Fruit fly (Drosophila melanogaster) whole organism, embryonic: ENCODE measurements around the gene CG2839.

Experiments used
- CG1602 ChIP-seq: fragments of 200-800 bp; sonication (Bioruptor generic); optimal IDR thresholded peaks from 3 replicates; lab custom pipeline; 2016; ENCODE audit warnings: missing biosample characterization, missing genetic modification characterization
- CG18262 ChIP-seq: fragments of 200-800 bp; optimal IDR thresholded peaks from 3 replicates; lab custom pipeline; 2019; ENCODE audit warnings: missing biosample characterization, mild to moderate bottlenecking, missing genetic modification characterization, moderate library complexity
- Gsc ChIP-seq: fragments of 200-800 bp; sonication (Bioruptor generic); IDR thresholded peaks from 2 replicates; pipeline ENCODE4 v1.3.6; 2022; ENCODE audit warnings: missing biosample characterization, missing genetic modification characterization
- Pdp1 ChIP-seq, 2 experiments: fragments of 200-800 bp; sonication (Bioruptor generic); optimal IDR thresholded peaks; 3 replicates each; lab custom pipeline; 2016; ENCODE audit warnings: missing biosample characterization in 2 of 2, missing genetic modification characterization in 2 of 2, mild to moderate bottlenecking in 1 of 2, moderate library complexity in 1 of 2
- Usf ChIP-seq: fragments of 200-800 bp; sonication (Bioruptor generic); optimal IDR thresholded peaks from 2 replicates; lab custom pipeline; 2017; ENCODE audit warnings: missing genotype, missing biosample characterization, missing genetic modification characterization
- chinmo ChIP-seq: fragments of 200-800 bp; sonication (Bioruptor generic); IDR thresholded peaks from 4 replicates; pipeline ENCODE4 v1.3.6; 2022; ENCODE audit warnings: missing biosample characterization, missing genetic modification characterization; ENCODE audit not compliant: partially characterized antibody
- crc ChIP-seq: fragments of 200-800 bp; sonication (Bioruptor generic); optimal IDR thresholded peaks from 2 replicates; lab custom pipeline; 2016; ENCODE audit warnings: missing biosample characterization, missing genetic modification characterization
- da ChIP-seq: fragments of 200-800 bp; sonication (Bioruptor generic); optimal IDR thresholded peaks from 2 replicates; lab custom pipeline; 2016; ENCODE audit warnings: missing biosample characterization, missing genetic modification characterization
- dpn ChIP-seq, 2 experiments: fragments of 200-800 bp; sonication (Bioruptor generic); optimal IDR thresholded peaks; 3 replicates each; lab custom pipeline; 2016; ENCODE audit warnings: missing biosample characterization in 2 of 2, missing genetic modification characterization in 2 of 2
- esg ChIP-seq: fragments of 200-800 bp; sonication (Bioruptor generic); conservative IDR thresholded peaks from 2 replicates; pipeline ENCODE4 v1.3.6; 2022; ENCODE audit warnings: missing biosample characterization, missing genetic modification characterization
- luna ChIP-seq: fragments of 200-800 bp; sonication (Bioruptor generic); optimal IDR thresholded peaks from 2 replicates; lab custom pipeline; 2016; ENCODE audit warnings: missing biosample characterization, missing genetic modification characterization
- nmo ChIP-seq: fragments of 200-800 bp; sonication (Bioruptor generic); optimal IDR thresholded peaks from 2 replicates; lab custom pipeline; 2018; ENCODE audit warnings: missing biosample characterization, mild to moderate bottlenecking, missing genetic modification characterization, moderate library complexity
- pfk ChIP-seq: fragments of 200-800 bp; sonication (Bioruptor generic); optimal IDR thresholded peaks from 2 replicates; lab custom pipeline; 2018; ENCODE audit warnings: missing biosample characterization, mild to moderate bottlenecking, missing genetic modification characterization, moderate library complexity

- TF ChIP-seq Gsc (GFP tag; lab: Robert Waterston, UW), result no peak
- TF ChIP-seq chinmo (GFP tag; lab: Robert Waterston, UW), result no peak
- TF ChIP-seq luna (GFP tag; lab: Kevin White, UChicago), result no peak
- TF ChIP-seq CG1602 (GFP tag; lab: Kevin White, UChicago), result no peak
- TF ChIP-seq Pdp1 (GFP tag; optimal IDR thresholded peaks at IDR 0.05; lab: Kevin White, UChicago), result no peak
- TF ChIP-seq dpn (GFP tag; optimal IDR thresholded peaks at IDR 0.05; lab: Kevin White, UChicago), result no peak
- TF ChIP-seq esg (GFP tag; lab: Robert Waterston, UW), result no peak
- no peak for TF ChIP-seq CG18262 (tag; lab: Kevin White, UChicago)
- no peak for TF ChIP-seq da (GFP tag; lab: Kevin White, UChicago)
- no peak for TF ChIP-seq pfk (GFP tag; lab: Kevin White, UChicago)
- TF ChIP-seq crc (GFP tag; lab: Kevin White, UChicago), result no peak
- no peak for TF ChIP-seq Usf
- no peak for TF ChIP-seq nmo (GFP tag; lab: Kevin White, UChicago)
Observed at dm6 chr2L:615023-615422, 10.4 kb upstream of the CG2839 start.
